Worm (Caenorhabditis elegans) whole organism, young adult: ENCODE measurements around the gene T07A9.12.

Source experiments
- athp-1 ChIP-seq: sonication (generic microtip); optimal IDR thresholded peaks from 2 replicates; lab custom pipeline; 2017; ENCODE audit warnings: mild to moderate bottlenecking, missing genetic modification characterization, missing compliant biosample characterization
- egl-18 ChIP-seq: fragments of 200-800 bp; sonication (Bioruptor generic); IDR thresholded peaks from 2 replicates; pipeline ENCODE4 v1.3.6; 2022; ENCODE audit warnings: missing genetic modification reagents, missing genetic modification characterization, missing compliant biosample characterization
- let-526 ChIP-seq: fragments of 200-800 bp; sonication (Bioruptor generic); IDR thresholded peaks from 2 replicates; pipeline ENCODE4 v1.3.6; 2022; ENCODE audit warnings: missing genetic modification reagents, missing genetic modification characterization, missing compliant biosample characterization
- lin-35 ChIP-seq, 3 experiments: fragments of 150-350 bp in 2 of 3; sonication (generic microtip) in 1 of 3; optimal IDR thresholded peaks; 2 replicates each; lab custom pipeline; 2014 to 2018; ENCODE audit warnings: missing biosample characterization in 3 of 3, missing genetic modification characterization in 3 of 3, missing genetic modification reagents in 3 of 3
- lin-40 ChIP-seq: sonication (generic microtip); optimal IDR thresholded peaks from 2 replicates; lab custom pipeline; 2016; ENCODE audit warnings: missing genetic modification characterization, mild to moderate bottlenecking, missing compliant biosample characterization, missing genotype, missing genetic modification reagents
- nhr-179 ChIP-seq: sonication (generic microtip); optimal IDR thresholded peaks from 2 replicates; lab custom pipeline; 2016; ENCODE audit warnings: mild to moderate bottlenecking, missing genetic modification characterization, missing compliant biosample characterization
- nhr-90 ChIP-seq: sonication (generic microtip); optimal IDR thresholded peaks from 2 replicates; lab custom pipeline; 2016; ENCODE audit warnings: missing genotype, mild to moderate bottlenecking, missing genetic modification characterization, missing compliant biosample characterization
- unc-62 ChIP-seq: fragments of 150-350 bp; optimal IDR thresholded peaks from 2 replicates; lab custom pipeline; 2014; ENCODE audit warnings: missing biosample characterization, missing genetic modification reagents, missing genetic modification characterization

- TF ChIP-seq nhr-179 (tag; lab: Kevin White, UChicago) = no peak
- TF ChIP-seq egl-18 (GFP tag; lab: Robert Waterston, UW) = no peak
- no peak for TF ChIP-seq lin-40 (tag; lab: Kevin White, UChicago)
- TF ChIP-seq athp-1 (tag; lab: Kevin White, UChicago) = no peak
- no peak for TF ChIP-seq unc-62 (GFP tag; lab: Kevin White, UChicago)
- TF ChIP-seq lin-35 (GFP tag; optimal IDR thresholded peaks at IDR 0.05; lab: Kevin White, UChicago) = no peak
- no peak for TF ChIP-seq let-526 (GFP tag; lab: Robert Waterston, UW)
- TF ChIP-seq nhr-90 (tag; lab: Kevin White, UChicago) = no peak
These were observed 23.2 kb upstream of the T07A9.12 start for ce11 chrIV:387283-388048.
